Fruit fly (Drosophila melanogaster): ENCODE measurements around the gene Pbp95.
"Not testable (repeated sequence)": the region's sequence is repeated elsewhere in the genome, so short reads cannot be mapped to it uniquely, and the experiment has no call there.

Pbp95 gene

DNA sequence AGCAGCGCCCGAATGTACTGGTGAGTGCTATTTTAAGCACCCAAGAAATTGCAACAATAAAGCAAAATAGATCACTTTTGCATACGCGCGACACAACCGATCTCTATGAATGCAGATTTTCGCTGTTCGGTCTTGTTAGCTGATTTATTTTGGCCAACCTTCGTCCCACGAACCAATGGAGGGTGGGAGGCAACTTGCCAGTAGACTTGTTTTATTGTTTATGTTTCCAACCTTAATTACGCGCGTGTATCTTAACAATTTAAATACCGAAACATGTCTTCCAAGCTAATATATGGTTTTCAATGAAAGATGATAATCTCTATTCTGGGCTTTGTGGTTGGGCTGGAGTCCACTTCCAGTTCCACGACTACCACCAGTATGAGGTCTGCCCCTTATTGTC, 35.3 kb downstream of the Pbp95 start, which contains the start of gene CG43618:
TSS of gene CG43618 (plus strand) at position 301 of the 400 bp plus-strand sequence.
- not testable (repeated sequence) for TF ChIP-seq h, Sin3A, insv (optimal IDR thresholded peaks at IDR 0.05)

DNA sequence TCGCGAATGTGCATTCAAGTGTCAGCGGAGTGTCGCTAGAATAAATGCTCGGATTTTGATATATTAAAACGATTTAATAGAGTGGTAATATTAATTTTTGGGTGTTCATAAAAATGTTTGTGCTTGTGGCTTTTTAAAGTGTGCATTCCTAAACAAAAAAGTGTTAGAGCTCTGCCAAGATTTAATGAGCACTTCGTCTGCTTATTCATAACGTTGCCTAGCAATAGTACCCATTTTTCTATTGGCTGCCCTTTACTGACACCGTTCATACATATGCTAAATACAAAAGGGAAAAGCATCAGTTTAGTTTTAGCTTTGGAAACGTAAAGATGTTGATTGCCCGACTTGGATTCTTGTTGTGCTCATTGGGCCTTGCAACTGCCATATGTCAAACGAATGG, 35.8 kb downstream of the Pbp95 start, which contains the start of gene CG43061:
TSS of gene CG43061 (plus strand) at position 301 of the 400 bp plus-strand sequence.
- not testable (repeated sequence) for TF ChIP-seq h, insv, ttk (optimal IDR thresholded peaks at IDR 0.05)

DNA sequence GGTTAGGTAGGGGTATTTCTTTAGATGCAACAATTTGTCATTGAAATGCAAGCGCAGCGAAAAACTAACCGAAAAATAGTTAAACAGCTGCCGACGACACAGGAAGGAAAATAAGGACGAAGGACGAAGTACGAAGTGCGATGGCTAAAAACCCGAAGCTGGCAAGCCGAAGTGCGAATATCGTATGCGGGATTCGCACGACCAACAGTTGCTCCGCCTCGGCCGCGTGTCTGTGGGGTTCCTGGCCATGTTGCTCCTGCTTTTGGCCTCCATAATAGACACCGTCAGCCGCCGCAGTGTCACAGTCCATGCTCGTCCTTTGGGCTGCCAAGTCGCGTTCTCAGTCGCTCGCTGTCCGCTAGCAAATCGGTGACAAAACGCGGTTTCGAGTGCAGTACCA, 45.4 kb downstream of the Pbp95 start, which contains the start of gene mAChR-B:
TSS of gene mAChR-B (plus strand) at position 301 of the 400 bp plus-strand sequence.
- TF ChIP-seq Myc (optimal IDR thresholded peaks at IDR 0.05) (no peak), Sin3A (optimal IDR thresholded peaks at IDR 0.05) (no peak), h (optimal IDR thresholded peaks at IDR 0.05) (no peak), insv (optimal IDR thresholded peaks at IDR 0.05) (no peak), ttk (optimal IDR thresholded peaks at IDR 0.05) (no peak), psq (optimal IDR thresholded peaks at IDR 0.05) (no peak)

Data from Kc167 (cell line).